Fruit fly (Drosophila melanogaster) whole organism, embryonic: ENCODE data around the gene tw.
A peak's percentile ranks its signal among the peaks of the same experiment; 100 is the strongest.

Source experiments
- CG6854 ChIP-seq: fragments of 200-800 bp; sonication (Bioruptor generic); optimal IDR thresholded peaks from 3 replicates; lab custom pipeline; 2017; ENCODE audit warnings: missing biosample characterization, mild to moderate bottlenecking, missing genetic modification characterization
- D ChIP-seq, 2 experiments: fragments of 200-800 bp in 1 of 2; fragments of >200 bp in 1 of 2; sonication (Bioruptor generic) in 1 of 2; optimal IDR thresholded peaks; 2 replicates in 1 of 2; 3 replicates in 1 of 2; lab custom pipeline; 2017; ENCODE audit warnings: mild to moderate bottlenecking in 1 of 2, missing biosample characterization in 1 of 2, missing genetic modification characterization in 1 of 2, missing genetic modification reagents in 1 of 2
- Gsc ChIP-seq: fragments of 200-800 bp; sonication (Bioruptor generic); IDR thresholded peaks from 2 replicates; pipeline ENCODE4 v1.3.6; 2022; ENCODE audit warnings: missing biosample characterization, missing genetic modification characterization
- ac ChIP-seq: fragments of 200-800 bp; sonication (Bioruptor generic); optimal IDR thresholded peaks from 3 replicates; lab custom pipeline; 2017; ENCODE audit warnings: missing biosample characterization, mild to moderate bottlenecking, missing genetic modification characterization
- prd ChIP-seq, 3 experiments: fragments of >200 bp in 2 of 3; fragments of 200-800 bp in 1 of 3; sonication (Bioruptor generic) in 1 of 3; optimal IDR thresholded peaks in 2 of 3; IDR thresholded peaks in 1 of 3; 2 replicates in 2 of 3; 3 replicates in 1 of 3; pipeline versions ENCODE4 v1.3.6 to Lab custom; 2017 to 2022; ENCODE audit warnings: missing biosample characterization in 1 of 3, missing genetic modification characterization in 1 of 3
- psq ChIP-seq: fragments of 200-800 bp; sonication (Bioruptor generic); optimal IDR thresholded peaks from 2 replicates; lab custom pipeline; 2017; ENCODE audit warnings: missing biosample characterization, missing genetic modification characterization
- ssp ChIP-seq: fragments of 200-800 bp; sonication (Bioruptor generic); IDR thresholded peaks from 2 replicates; pipeline ENCODE4 v1.3.6; 2022; ENCODE audit warnings: missing biosample characterization, missing genetic modification characterization

DNA sequence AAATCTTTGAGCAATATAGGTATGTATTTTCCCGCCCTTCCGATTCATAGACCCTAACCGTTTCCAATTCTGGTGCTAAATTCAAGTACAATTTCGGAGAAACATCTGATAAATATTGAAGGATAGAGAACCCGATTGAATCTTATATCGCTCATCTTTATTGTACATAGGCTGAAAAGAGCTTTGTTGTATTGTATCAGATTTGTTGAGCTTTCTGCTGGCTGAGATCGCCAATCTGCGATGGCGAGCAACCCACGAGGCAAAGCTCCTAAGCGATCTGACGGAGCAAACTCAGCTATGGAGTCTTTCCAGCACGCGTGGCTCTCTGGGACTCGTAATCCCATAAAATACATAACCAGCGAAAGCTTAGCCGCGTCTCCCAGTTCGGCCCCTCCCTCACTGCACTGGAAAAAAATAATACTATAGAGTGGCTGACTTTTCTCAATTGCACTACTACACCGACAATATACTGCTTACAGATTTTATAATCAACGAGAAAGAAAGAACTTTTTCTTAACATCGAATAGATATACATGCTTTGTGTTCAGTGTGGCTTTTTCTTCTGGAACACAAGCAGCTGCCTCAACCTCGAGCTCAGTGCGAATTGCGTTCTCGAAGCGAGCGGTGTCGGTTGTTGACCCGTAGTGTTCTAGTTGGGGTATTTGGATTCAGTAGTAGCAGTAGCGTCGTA lies 28.8 kb upstream of the tw start:
- peak; percentile 66 for TF ChIP-seq ssp (GFP tag; lab: Robert Waterston, UW)
- no peak for TF ChIP-seq ac (GFP tag; lab: Kevin White, UChicago)
- no peak for TF ChIP-seq prd (optimal IDR thresholded peaks at IDR 0.05; lab: Kevin White, UChicago)
- TF ChIP-seq prd (GFP tag; IDR thresholded peaks at IDR 0.05; lab: Robert Waterston, UW), result peak; percentile 85
- peak; percentile 70 for TF ChIP-seq CG6854 (GFP tag; lab: Kevin White, UChicago)
- TF ChIP-seq Gsc, result 0 out of 2 replicates have a peak, but pooled peaks have one; percentile 16
- TF ChIP-seq psq (GFP tag; lab: Kevin White, UChicago), result peak; percentile 24
- TF ChIP-seq D (optimal IDR thresholded peaks at IDR 0.05; lab: Kevin White, UChicago), result no peak
- TF ChIP-seq D (GFP tag; optimal IDR thresholded peaks at IDR 0.05; lab: Kevin White, UChicago), result peak; percentile 32
